Fruit fly (Drosophila melanogaster) ovary, adult (tissue): ENCODE measurements around the gene CG13084.
A peak's percentile ranks its signal among the peaks of the same experiment; 100 is the strongest.

Experiments
- CG17801 ChIP-seq: fragments of 200-800 bp; optimal IDR thresholded peaks from 2 replicates; lab custom pipeline; 2019; ENCODE audit warnings: missing biosample characterization, mild to moderate bottlenecking, missing genetic modification characterization, moderate library complexity; ENCODE audit not compliant: partially characterized antibody

CG13084 gene

DNA sequence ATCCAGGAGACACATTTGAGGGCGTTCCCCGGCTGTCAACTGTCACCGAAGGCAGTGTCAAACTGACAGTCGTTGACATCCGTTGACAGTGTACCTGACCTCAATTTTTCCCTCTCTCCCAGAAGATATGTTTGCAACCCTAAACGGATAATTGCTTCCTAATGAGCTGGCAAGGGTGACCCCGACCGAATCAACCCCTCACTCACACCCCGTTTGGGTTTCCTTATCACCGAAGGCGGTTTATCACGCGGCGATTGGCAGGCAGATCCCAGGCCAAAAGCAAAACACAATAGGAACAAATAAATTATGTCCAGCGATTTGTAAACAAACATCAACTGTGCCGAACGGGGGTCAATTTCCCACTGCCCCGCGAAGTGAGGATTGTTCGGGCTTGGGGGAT is 25.3 kb upstream of the CG13084 start:
- no peak for TF ChIP-seq CG17801 (GFP tag; lab: Kevin White, UChicago)

dm6 chr2L:19462898-19463297 is 21.8 kb upstream of the CG13084 start:
- no peak for TF ChIP-seq CG17801 (GFP tag; lab: Kevin White, UChicago)

DNA sequence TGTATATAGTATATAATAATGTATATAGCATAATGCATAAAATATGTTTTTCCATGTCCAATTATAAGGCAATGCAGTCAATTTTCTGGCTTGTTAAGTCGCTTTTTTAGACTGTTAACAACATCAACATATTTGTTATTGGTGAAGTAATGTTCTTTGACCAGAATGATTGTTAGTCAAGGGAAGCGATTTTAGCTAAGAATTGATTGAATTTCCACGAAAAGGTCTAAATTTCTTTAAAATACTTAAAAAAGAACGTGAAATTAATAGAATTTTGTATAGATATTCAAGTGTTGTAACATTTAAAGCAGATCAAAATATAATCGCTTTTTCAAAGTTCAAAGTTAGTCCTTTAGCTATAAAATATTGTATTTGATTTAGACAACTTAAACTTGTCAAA is 21.3 kb upstream of the CG13084 start:
- no peak for TF ChIP-seq CG17801 (GFP tag; lab: Kevin White, UChicago)

DNA sequence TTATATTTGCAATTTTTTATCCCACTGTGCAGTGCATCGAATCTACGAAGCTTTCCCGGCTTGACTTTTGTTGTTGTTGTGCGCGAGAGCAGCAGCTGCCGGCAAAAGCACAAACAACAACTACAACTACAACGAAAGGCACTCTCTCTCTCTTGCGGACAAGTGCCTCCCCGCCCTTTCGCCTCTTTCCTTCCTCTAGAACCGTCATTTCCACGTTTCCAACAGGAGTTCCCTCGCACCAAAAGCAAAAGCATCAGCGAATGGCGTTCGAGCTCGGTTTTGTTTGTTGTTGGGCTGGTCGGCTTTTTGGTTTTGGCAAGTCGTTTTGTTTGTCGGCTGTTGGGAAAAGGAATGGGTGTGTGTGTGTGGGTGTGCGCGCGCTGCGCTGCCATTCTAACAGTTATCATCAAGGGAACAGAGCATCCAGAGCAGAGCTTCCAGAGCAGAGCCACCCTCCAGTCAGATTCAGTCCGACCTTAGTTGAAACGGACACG is 20.9 kb upstream of the CG13084 start, which contains the start of gene tj:
TSS of gene tj (plus strand) at position 444 of the 494 bp plus-strand sequence.
- TF ChIP-seq CG17801 (GFP tag; lab: Kevin White, UChicago), result no peak

DNA sequence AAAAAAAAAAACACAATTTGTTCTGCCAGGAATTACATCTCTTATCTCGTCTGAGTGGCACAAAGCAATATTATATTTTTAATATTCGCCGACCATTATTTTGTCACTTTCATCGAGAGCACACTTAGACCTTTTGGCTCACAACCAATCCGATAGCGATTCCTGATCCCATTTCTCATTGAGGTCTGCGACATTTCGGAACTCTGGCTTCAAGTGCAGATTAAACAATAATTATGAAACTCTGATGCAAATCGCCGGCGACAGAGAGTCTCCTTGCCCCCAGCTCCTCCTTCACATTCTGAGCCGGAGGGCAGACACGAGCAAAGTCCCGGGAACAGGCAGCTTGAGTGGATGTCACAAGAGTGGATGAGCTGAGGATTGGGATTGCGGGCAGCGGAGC is 15.6 kb upstream of the CG13084 start:
- no peak for TF ChIP-seq CG17801 (GFP tag; lab: Kevin White, UChicago)

DNA sequence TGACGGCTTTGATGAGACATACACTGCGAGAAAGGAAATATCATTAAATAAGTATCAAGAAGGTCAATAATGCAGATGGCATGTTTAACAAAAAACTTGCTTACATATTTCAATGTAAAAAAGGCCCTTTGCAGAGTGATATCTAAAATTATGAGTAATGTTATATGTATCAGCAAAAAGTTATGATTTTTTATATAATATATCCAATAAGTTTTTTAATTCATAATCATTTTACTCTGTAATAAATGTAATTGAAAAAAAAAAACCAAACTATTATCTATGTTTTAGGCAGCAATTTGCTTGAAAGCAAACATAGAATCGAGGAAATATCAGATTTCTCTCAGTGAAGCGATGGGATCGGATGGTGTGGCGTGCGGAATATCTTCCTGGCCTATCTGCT is 15.0 kb upstream of the CG13084 start:
- no peak for TF ChIP-seq CG17801 (GFP tag; lab: Kevin White, UChicago)

- TF ChIP-seq CG17801 (GFP tag; lab: Kevin White, UChicago), result peak; percentile 86
Measured at dm6 chr2L:19472256-19472655, 12.5 kb upstream of the CG13084 start.

dm6 chr2L:19473397-19474009 is 11.2 kb upstream of the CG13084 start:
- no peak for TF ChIP-seq CG17801 (GFP tag; lab: Kevin White, UChicago)

DNA sequence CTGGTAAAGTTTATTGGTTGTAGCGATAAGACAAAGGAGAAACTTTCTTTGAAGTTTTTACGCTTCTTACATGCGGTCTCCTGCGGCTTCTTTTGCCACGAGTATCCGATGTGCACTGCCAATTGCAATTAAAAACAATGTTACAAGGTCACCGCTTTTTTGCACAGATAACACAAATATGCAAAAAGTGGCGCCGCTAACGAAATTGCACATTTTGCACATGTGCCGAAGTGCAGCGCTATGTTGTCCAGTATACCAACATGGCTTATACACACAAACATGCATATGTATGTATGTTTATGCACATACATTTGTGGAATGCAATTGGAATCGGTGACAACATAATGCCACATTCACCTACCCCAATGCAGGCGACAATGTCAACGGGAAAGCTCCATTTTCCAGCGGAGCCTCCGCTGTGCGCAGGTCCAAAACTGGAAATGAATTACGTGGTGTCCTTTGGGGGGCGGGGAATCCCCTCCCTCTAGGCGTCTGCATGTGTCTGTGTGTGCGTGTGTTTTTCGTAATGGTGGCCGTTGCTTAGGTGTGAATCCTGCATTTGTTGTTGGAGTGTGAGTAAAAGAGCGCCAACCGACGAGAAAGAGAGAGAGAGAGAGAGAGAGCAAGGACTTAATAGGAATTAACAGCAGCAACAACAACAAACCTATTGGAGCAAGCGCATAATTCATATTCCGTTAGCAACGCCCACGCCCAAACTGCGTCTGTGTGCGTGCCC is 5.3 kb upstream of the CG13084 start:
- TF ChIP-seq CG17801 (GFP tag; lab: Kevin White, UChicago), result no peak

DNA sequence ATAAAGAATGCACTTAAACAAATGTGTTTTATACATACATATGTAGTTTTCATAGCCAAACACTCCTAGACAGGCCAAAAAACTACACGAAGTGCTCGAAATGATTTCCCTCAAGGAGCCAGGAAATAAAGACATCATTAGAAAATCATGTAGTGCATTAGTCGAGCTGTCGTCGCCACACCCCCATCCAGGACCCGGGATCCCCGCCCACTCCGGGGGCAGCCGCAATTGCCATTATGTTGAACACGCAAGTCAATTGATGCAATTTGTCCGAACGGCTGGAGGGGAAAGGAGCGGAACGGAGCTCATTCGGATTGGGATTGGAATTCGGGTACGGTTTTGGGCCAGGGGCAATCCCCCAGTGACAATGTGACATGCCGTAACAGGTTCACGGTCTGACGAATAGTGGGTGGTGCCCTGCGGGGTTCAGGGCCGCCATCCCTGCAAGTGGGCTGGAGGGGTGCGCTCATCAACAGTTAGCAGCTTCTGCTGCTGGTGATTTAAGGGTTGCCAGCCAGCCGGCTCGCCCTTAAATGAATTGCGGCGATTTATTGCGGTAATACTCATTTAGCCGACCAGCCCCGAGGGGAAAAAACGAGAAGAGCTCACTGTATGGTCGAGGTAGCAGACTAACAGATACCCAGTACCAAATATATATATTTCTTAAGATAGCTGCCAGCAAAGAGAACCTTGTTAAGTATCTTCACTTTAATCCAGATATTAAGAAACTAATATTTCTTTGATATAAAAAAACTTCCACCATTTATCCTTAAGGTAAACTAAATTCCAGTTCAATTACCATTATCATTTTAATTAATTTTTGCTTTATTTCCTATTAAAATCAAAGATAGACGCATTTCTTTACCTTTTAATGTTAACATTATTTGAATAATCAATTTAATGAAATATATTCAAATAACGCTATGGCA is 4.1 kb upstream of the CG13084 start:
- TF ChIP-seq CG17801 (GFP tag; lab: Kevin White, UChicago), result no peak

DNA sequence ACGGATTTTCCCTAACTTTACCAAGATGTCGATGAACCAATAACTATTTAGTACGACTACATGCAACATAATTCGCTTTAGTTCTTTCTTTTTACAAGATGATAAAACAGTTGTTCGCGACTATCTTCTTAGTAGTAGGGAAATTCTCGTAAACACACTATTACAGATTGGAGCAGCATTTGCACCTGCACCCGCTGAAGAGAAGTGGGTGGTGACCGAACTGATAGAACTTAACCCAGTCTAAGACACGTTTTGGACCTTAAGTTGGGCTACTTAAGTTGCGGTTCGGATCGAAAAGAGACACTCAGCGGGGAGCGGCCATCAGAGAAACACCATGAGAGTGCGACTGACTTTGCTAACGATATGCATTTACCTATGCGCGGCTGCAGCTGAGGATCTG is 2.5 kb downstream of the CG13084 start, which contains the start of gene CG13083:
TSS of gene CG13083 (plus strand) at position 301 of the 400 bp plus-strand sequence.
- TF ChIP-seq CG17801 (GFP tag; lab: Kevin White, UChicago), result no peak

dm6 chr2L:19489997-19490461 is 5.3 kb downstream of the CG13084 start, which contains the start of the genes CG10194 and CG18094:
Gene CG10194, minus strand, starts transcription at chr2L:19490104.
Gene CG18094, plus strand, starts transcription at chr2L:19490262.
- peak; percentile 85 for TF ChIP-seq CG17801 (GFP tag; lab: Kevin White, UChicago)

- TF ChIP-seq CG17801 (GFP tag; lab: Kevin White, UChicago), result peak; percentile 76
Measured at dm6 chr2L:19492934-19493686, 8.4 kb downstream of the CG13084 start, which contains the start of the genes swm and Ctu2. Gene swm, plus strand, starts transcription at chr2L:19493251. Gene Ctu2, minus strand, starts transcription at chr2L:19493253.

DNA sequence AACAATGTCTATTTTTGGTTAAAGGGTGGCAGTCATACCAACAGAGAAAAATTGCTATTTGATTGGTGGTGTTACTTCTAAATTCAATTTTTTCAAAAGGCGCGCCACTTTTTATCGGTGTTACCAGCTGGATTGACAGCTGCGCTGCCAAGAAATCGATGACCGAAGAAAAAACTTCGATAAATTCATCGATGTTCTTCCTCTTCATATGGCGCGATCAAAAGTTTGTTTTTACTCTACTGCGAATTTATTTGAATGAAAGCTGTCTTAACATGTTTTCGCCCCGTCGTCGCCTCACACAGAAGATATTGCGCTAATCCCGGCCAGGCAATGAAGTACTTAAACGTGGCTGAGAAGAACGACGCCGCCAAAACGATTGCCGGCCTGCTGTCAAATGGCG is 13.3 kb downstream of the CG13084 start, which contains the start of gene Top3alpha:
TSS of gene Top3alpha (plus strand) at position 186 of the 400 bp plus-strand sequence.
- TF ChIP-seq CG17801 (GFP tag; lab: Kevin White, UChicago), result peak; percentile 40
